Worm (Caenorhabditis elegans) whole organism, mixed stage, embryonic: ENCODE results near the gene T07G12.4.

ENCODE experiments used
- M03D4.4 ChIP-seq: sonication (generic microtip); optimal IDR thresholded peaks from 2 replicates; lab custom pipeline; 2017; ENCODE audit warnings: mild to moderate bottlenecking, missing genetic modification characterization, missing compliant biosample characterization
- blmp-1 ChIP-seq: fragments of 150-350 bp; optimal IDR thresholded peaks from 2 replicates; lab custom pipeline; 2014; ENCODE audit warnings: missing biosample characterization, missing genetic modification characterization
- drap-1 ChIP-seq: fragments of 200-800 bp; sonication (Bioruptor generic); optimal IDR thresholded peaks from 3 replicates; lab custom pipeline; 2018; ENCODE audit warnings: mild to moderate bottlenecking, missing genetic modification characterization, missing compliant biosample characterization
- elt-3 ChIP-seq: fragments of 150-350 bp; optimal IDR thresholded peaks from 2 replicates; lab custom pipeline; 2014; ENCODE audit warnings: missing biosample characterization, missing genetic modification characterization
- hlh-1 ChIP-seq: fragments of 150-350 bp; optimal IDR thresholded peaks from 2 replicates; lab custom pipeline; 2014; ENCODE audit warnings: missing biosample characterization, missing genetic modification reagents, missing genetic modification characterization
- mep-1 ChIP-seq: fragments of 150-350 bp; optimal IDR thresholded peaks from 2 replicates; lab custom pipeline; 2017; ENCODE audit warnings: missing biosample characterization, missing genetic modification reagents, missing genetic modification characterization, inconsistent platforms
- nhr-76 ChIP-seq: sonication (generic microtip); optimal IDR thresholded peaks from 2 replicates; lab custom pipeline; 2017; ENCODE audit warnings: missing biosample characterization, missing genetic modification characterization
- snpc-4 ChIP-seq: fragments of 150-350 bp; optimal IDR thresholded peaks from 2 replicates; lab custom pipeline; 2014; ENCODE audit warnings: missing biosample characterization, missing genetic modification characterization
- ztf-11 ChIP-seq: fragments of 150-350 bp; optimal IDR thresholded peaks from 2 replicates; lab custom pipeline; 2014; ENCODE audit warnings: missing biosample characterization, missing genetic modification characterization

- no peak for TF ChIP-seq hlh-1
- TF ChIP-seq M03D4.4 (tag; lab: Kevin White, UChicago) = no peak
- TF ChIP-seq drap-1 (GFP tag; lab: Kevin White, UChicago) = no peak
- TF ChIP-seq mep-1 (tag; lab: Kevin White, UChicago) = no peak
- TF ChIP-seq ztf-11 = no peak
- no peak for TF ChIP-seq nhr-76 (tag; lab: Kevin White, UChicago)
- TF ChIP-seq elt-3 (tag; lab: Kevin White, UChicago) = no peak
- no peak for TF ChIP-seq snpc-4 (tag; lab: Kevin White, UChicago)
- no peak for TF ChIP-seq blmp-1
These were observed 19.8 kb downstream of the T07G12.4 start for ce11 chrIV:10518652-10519051.
